Fruit fly (Drosophila melanogaster) whole organism, embryonic: ENCODE measurements around the gene Pgls.

Source experiments
- Ada2b ChIP-seq: fragments of 200-800 bp; sonication (Bioruptor generic); IDR thresholded peaks from 2 replicates; pipeline ENCODE4 v1.3.6; 2022; ENCODE audit warnings: missing biosample characterization, missing genetic modification characterization
- CG11093 ChIP-seq: fragments of 200-800 bp; sonication (Bioruptor generic); IDR thresholded peaks from 3 replicates; pipeline ENCODE4 v1.3.6; 2022; ENCODE audit warnings: missing biosample characterization, missing genetic modification characterization
- CG11504 ChIP-seq: fragments of 200-800 bp; sonication (Bioruptor generic); optimal IDR thresholded peaks from 3 replicates; lab custom pipeline; 2019; ENCODE audit warnings: missing biosample characterization, mild to moderate bottlenecking, missing genetic modification characterization, moderate library complexity
- CG11723 ChIP-seq: fragments of 200-800 bp; sonication (Bioruptor generic); optimal IDR thresholded peaks from 2 replicates; lab custom pipeline; 2017; ENCODE audit warnings: missing biosample characterization, mild to moderate bottlenecking, missing genetic modification characterization
- CG13123 ChIP-seq: fragments of 200-800 bp; sonication (Bioruptor generic); optimal IDR thresholded peaks from 2 replicates; lab custom pipeline; 2016; ENCODE audit warnings: missing biosample characterization, missing genetic modification characterization
- CG14441 ChIP-seq: fragments of 200-800 bp; sonication (Bioruptor generic); IDR thresholded peaks from 2 replicates; pipeline ENCODE4 v1.3.6; 2022; ENCODE audit warnings: missing biosample characterization, missing genetic modification characterization
- CG14710 ChIP-seq: fragments of 200-800 bp; sonication (Bioruptor generic); optimal IDR thresholded peaks from 3 replicates; lab custom pipeline; 2019; ENCODE audit warnings: missing biosample characterization, mild to moderate bottlenecking, missing genetic modification characterization, moderate library complexity
- CG15269 ChIP-seq: fragments of 200-800 bp; sonication (Bioruptor generic); optimal IDR thresholded peaks from 2 replicates; lab custom pipeline; 2018; ENCODE audit warnings: missing biosample characterization, mild to moderate bottlenecking, missing genetic modification characterization, moderate library complexity
- CG17802 ChIP-seq: fragments of 200-800 bp; sonication (Bioruptor generic); optimal IDR thresholded peaks from 2 replicates; lab custom pipeline; 2018; ENCODE audit warnings: missing biosample characterization, mild to moderate bottlenecking, missing genetic modification characterization, moderate library complexity
- CG2712 ChIP-seq: fragments of 200-800 bp; optimal IDR thresholded peaks from 3 replicates; lab custom pipeline; 2019; ENCODE audit warnings: missing biosample characterization, mild to moderate bottlenecking, missing genetic modification characterization, moderate library complexity
- CG33557 ChIP-seq: fragments of 200-800 bp; sonication (Bioruptor generic); optimal IDR thresholded peaks from 2 replicates; lab custom pipeline; 2019; ENCODE audit warnings: missing biosample characterization, mild to moderate bottlenecking, missing genetic modification characterization, moderate library complexity
- CG4282 ChIP-seq: fragments of 200-800 bp; sonication (Bioruptor generic); optimal IDR thresholded peaks from 2 replicates; lab custom pipeline; 2016; ENCODE audit warnings: missing biosample characterization, missing genetic modification characterization
- CG4360 ChIP-seq: fragments of 200-800 bp; sonication (Bioruptor generic); IDR thresholded peaks from 2 replicates; pipeline ENCODE4 v1.3.6; 2022; ENCODE audit warnings: missing biosample characterization, missing genetic modification characterization
- CG4707 ChIP-seq: fragments of 200-800 bp; sonication (Bioruptor generic); optimal IDR thresholded peaks from 2 replicates; lab custom pipeline; 2018; ENCODE audit warnings: missing biosample characterization, mild to moderate bottlenecking, missing genetic modification characterization, moderate library complexity
- CG6813 ChIP-seq: fragments of 200-800 bp; sonication (Bioruptor generic); optimal IDR thresholded peaks from 2 replicates; lab custom pipeline; 2017; ENCODE audit warnings: missing biosample characterization, missing genetic modification characterization, mild to moderate bottlenecking, moderate library complexity, missing genetic modification reagents
- CG6854 ChIP-seq: fragments of 200-800 bp; sonication (Bioruptor generic); optimal IDR thresholded peaks from 3 replicates; lab custom pipeline; 2017; ENCODE audit warnings: missing biosample characterization, mild to moderate bottlenecking, missing genetic modification characterization
- CG8359 ChIP-seq: fragments of 200-800 bp; sonication (Bioruptor generic); optimal IDR thresholded peaks from 2 replicates; lab custom pipeline; 2017; ENCODE audit warnings: missing biosample characterization, mild to moderate bottlenecking, missing genetic modification characterization, borderline replicate concordance
- CG8944 ChIP-seq: fragments of 200-800 bp; sonication (Bioruptor generic); optimal IDR thresholded peaks from 3 replicates; lab custom pipeline; 2016; ENCODE audit warnings: missing biosample characterization, missing genetic modification characterization
- CG9727 ChIP-seq: fragments of 200-800 bp; sonication (Bioruptor generic); optimal IDR thresholded peaks from 3 replicates; lab custom pipeline; 2017; ENCODE audit warnings: missing biosample characterization, mild to moderate bottlenecking, missing genetic modification characterization
- CrebB ChIP-seq: fragments of 200-800 bp; sonication (Bioruptor generic); optimal IDR thresholded peaks from 3 replicates; lab custom pipeline; 2018; ENCODE audit warnings: missing biosample characterization, mild to moderate bottlenecking, missing genetic modification characterization
- Dad ChIP-seq: fragments of 200-800 bp; sonication (Bioruptor generic); optimal IDR thresholded peaks from 3 replicates; lab custom pipeline; 2016; ENCODE audit warnings: missing biosample characterization, missing genetic modification characterization
- HLH54F ChIP-seq: fragments of 200-800 bp; sonication (Bioruptor generic); optimal IDR thresholded peaks from 3 replicates; lab custom pipeline; 2016; ENCODE audit warnings: missing biosample characterization, missing genetic modification characterization
- Mad ChIP-seq: fragments of 200-800 bp; sonication (Bioruptor generic); optimal IDR thresholded peaks from 2 replicates; lab custom pipeline; 2016; ENCODE audit warnings: missing biosample characterization, missing genetic modification characterization
- NfI ChIP-seq: fragments of 200-800 bp; sonication (Bioruptor generic); optimal IDR thresholded peaks from 3 replicates; lab custom pipeline; 2018; ENCODE audit warnings: missing biosample characterization, mild to moderate bottlenecking, missing genetic modification characterization, moderate library complexity
- Ptx1 ChIP-seq: fragments of 200-800 bp; sonication (Bioruptor generic); IDR thresholded peaks from 2 replicates; pipeline ENCODE4 v1.3.6; 2022; ENCODE audit warnings: missing biosample characterization, missing genetic modification characterization
- Ravus ChIP-seq: fragments of 200-800 bp; sonication (Bioruptor generic); IDR thresholded peaks from 2 replicates; pipeline ENCODE4 v1.3.6; 2022; ENCODE audit warnings: missing biosample characterization, missing genetic modification characterization
- Ssrp ChIP-seq: fragments of 200-800 bp; sonication (Bioruptor generic); optimal IDR thresholded peaks from 2 replicates; lab custom pipeline; 2018; ENCODE audit warnings: missing biosample characterization, mild to moderate bottlenecking, missing genetic modification characterization, moderate library complexity
- Taf1 ChIP-seq: fragments of 200-800 bp; sonication (Bioruptor generic); IDR thresholded peaks from 2 replicates; pipeline ENCODE4 v1.3.6; 2022; ENCODE audit warnings: missing biosample characterization, missing genetic modification characterization
- ac ChIP-seq: fragments of 200-800 bp; sonication (Bioruptor generic); optimal IDR thresholded peaks from 3 replicates; lab custom pipeline; 2017; ENCODE audit warnings: missing biosample characterization, mild to moderate bottlenecking, missing genetic modification characterization
- ara ChIP-seq: fragments of 200-800 bp; sonication (Bioruptor generic); IDR thresholded peaks from 2 replicates; pipeline ENCODE4 v1.3.6; 2022; ENCODE audit warnings: missing biosample characterization, missing genetic modification characterization
- bab2 ChIP-seq: fragments of 200-800 bp; sonication (Bioruptor generic); optimal IDR thresholded peaks from 2 replicates; lab custom pipeline; 2016; ENCODE audit warnings: missing biosample characterization, missing genetic modification characterization
- cg ChIP-seq: fragments of 200-800 bp; sonication (Bioruptor generic); optimal IDR thresholded peaks from 3 replicates; lab custom pipeline; 2019; ENCODE audit warnings: missing biosample characterization, mild to moderate bottlenecking, missing genetic modification characterization, moderate library complexity
- eve ChIP-seq, 2 experiments: fragments of >200 bp; optimal IDR thresholded peaks; 2 replicates each; lab custom pipeline; 2017; ENCODE audit warnings: missing biosample characterization in 2 of 2, missing genetic modification characterization in 2 of 2
- fd3F ChIP-seq: fragments of 200-800 bp; sonication (Bioruptor generic); optimal IDR thresholded peaks from 2 replicates; lab custom pipeline; 2018; ENCODE audit warnings: missing biosample characterization, mild to moderate bottlenecking, missing genetic modification characterization, moderate library complexity
- gcm ChIP-seq: fragments of 200-800 bp; sonication (Bioruptor generic); optimal IDR thresholded peaks from 2 replicates; lab custom pipeline; 2019; ENCODE audit warnings: missing biosample characterization, mild to moderate bottlenecking, missing genetic modification characterization, moderate library complexity
- hb ChIP-seq: fragments of 200-800 bp; sonication (Bioruptor generic); IDR thresholded peaks from 3 replicates; pipeline ENCODE4 v1.3.6; 2022; ENCODE audit warnings: missing biosample characterization, missing genetic modification characterization; ENCODE audit not compliant: partially characterized antibody
- nmo ChIP-seq: fragments of 200-800 bp; sonication (Bioruptor generic); optimal IDR thresholded peaks from 2 replicates; lab custom pipeline; 2018; ENCODE audit warnings: missing biosample characterization, mild to moderate bottlenecking, missing genetic modification characterization, moderate library complexity
- nom ChIP-seq: fragments of 200-800 bp; sonication (Bioruptor generic); optimal IDR thresholded peaks from 2 replicates; lab custom pipeline; 2017; ENCODE audit warnings: missing biosample characterization, missing genetic modification characterization, mild to moderate bottlenecking, moderate library complexity, missing genetic modification reagents
- pfk ChIP-seq: fragments of 200-800 bp; sonication (Bioruptor generic); optimal IDR thresholded peaks from 2 replicates; lab custom pipeline; 2018; ENCODE audit warnings: missing biosample characterization, mild to moderate bottlenecking, missing genetic modification characterization, moderate library complexity
- pho ChIP-seq: fragments of 200-800 bp; sonication (Bioruptor generic); optimal IDR thresholded peaks from 2 replicates; lab custom pipeline; 2016; ENCODE audit warnings: missing biosample characterization, missing genetic modification characterization
- pita ChIP-seq: fragments of 200-800 bp; sonication (Bioruptor generic); optimal IDR thresholded peaks from 2 replicates; lab custom pipeline; 2017; ENCODE audit warnings: missing biosample characterization, mild to moderate bottlenecking, missing genetic modification characterization
- pum ChIP-seq: fragments of 200-800 bp; sonication (Bioruptor generic); optimal IDR thresholded peaks from 2 replicates; lab custom pipeline; 2016; ENCODE audit warnings: missing biosample characterization, missing genetic modification characterization
- sc ChIP-seq, 3 experiments: fragments of >200 bp in 2 of 3; fragments of 200-800 bp in 1 of 3; sonication (Bioruptor generic) in 1 of 3; optimal IDR thresholded peaks; 2 replicates in 2 of 3; 3 replicates in 1 of 3; lab custom pipeline; 2017; ENCODE audit warnings: mild to moderate bottlenecking in 1 of 3, missing biosample characterization in 1 of 3, missing genetic modification characterization in 1 of 3, missing genetic modification reagents in 1 of 3
- tap ChIP-seq: fragments of 200-800 bp; optimal IDR thresholded peaks from 3 replicates; lab custom pipeline; 2019; ENCODE audit warnings: missing biosample characterization, mild to moderate bottlenecking, missing genetic modification characterization, moderate library complexity
- tgo ChIP-seq: fragments of 200-800 bp; sonication (Bioruptor generic); IDR thresholded peaks from 3 replicates; pipeline ENCODE4 v1.3.6; 2022; ENCODE audit warnings: missing biosample characterization, missing genetic modification characterization
- unpg ChIP-seq: fragments of 200-800 bp; sonication (Bioruptor generic); optimal IDR thresholded peaks from 3 replicates; lab custom pipeline; 2018; ENCODE audit warnings: missing biosample characterization, mild to moderate bottlenecking, missing genetic modification characterization, moderate library complexity
- zfh1 ChIP-seq: fragments of 200-800 bp; sonication (Bioruptor generic); IDR thresholded peaks from 3 replicates; pipeline ENCODE4 v1.3.6; 2022; ENCODE audit warnings: missing biosample characterization, missing genetic modification characterization

The Pgls gene

DNA sequence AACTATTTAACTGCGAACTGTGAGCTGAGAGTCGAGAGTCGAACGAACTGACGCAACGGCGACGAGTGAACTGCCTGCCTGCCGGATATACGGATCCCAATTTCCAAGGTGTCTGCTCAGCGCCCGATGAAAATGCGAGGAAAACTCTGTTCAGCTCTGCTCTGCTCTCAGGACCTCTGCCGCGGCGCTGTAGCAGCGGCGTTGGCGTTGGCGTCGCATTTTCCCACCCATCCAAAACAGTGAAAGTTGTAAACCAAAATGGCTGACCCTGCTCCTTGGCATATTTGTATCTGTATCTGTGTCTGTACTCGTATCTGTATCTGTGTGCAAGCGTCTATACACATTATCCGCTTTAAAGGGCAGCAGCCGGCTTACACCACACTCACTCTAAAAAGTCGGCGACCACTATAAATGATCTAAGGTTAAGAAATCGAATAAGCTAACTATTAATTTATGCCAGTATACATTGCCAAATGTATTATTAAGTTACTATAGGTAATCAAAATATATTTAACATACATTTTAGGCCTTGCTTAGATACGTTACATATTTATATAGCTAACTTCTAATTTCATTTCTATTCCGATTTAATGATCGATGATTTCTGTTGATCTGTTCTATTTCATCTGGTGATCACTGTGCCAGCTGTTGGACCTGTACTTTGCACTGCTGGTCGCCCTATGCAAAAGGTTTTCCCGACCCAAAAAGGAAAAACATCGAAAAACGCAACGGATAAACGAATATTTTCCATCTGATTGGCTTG, 24.4 kb upstream of the Pgls start (continued):
- no peak for TF ChIP-seq CG11723 (GFP tag; lab: Kevin White, UChicago)
- no peak for TF ChIP-seq CG8944 (GFP tag; lab: Kevin White, UChicago)
- peak; percentile 48; the same call in 1 of the 3 replicates for TF ChIP-seq zfh1 (GFP tag; lab: Robert Waterston, UW)
- peak; percentile 61 for TF ChIP-seq CG6854 (GFP tag; lab: Kevin White, UChicago)
- peak; percentile 38 for TF ChIP-seq CrebB (tag; lab: Kevin White, UChicago)
- 0 out of 2 replicates have a peak, but pooled peaks have one; percentile 5 for TF ChIP-seq CG4360
- no peak for TF ChIP-seq Taf1 (GFP tag; lab: Robert Waterston, UW)
- TF ChIP-seq Ssrp (tag; lab: Kevin White, UChicago): peak; percentile 80
- peak; percentile 26 for TF ChIP-seq HLH54F (GFP tag; lab: Kevin White, UChicago)
- TF ChIP-seq CG11093 (GFP tag; lab: Robert Waterston, UW): 0 out of 3 replicates have a peak, but pooled peaks have one; percentile 30
- peak; percentile 82 for TF ChIP-seq CG11504 (tag; lab: Kevin White, UChicago)
- TF ChIP-seq Dad: no peak
- TF ChIP-seq pfk (GFP tag; lab: Kevin White, UChicago): no peak
- TF ChIP-seq sc (optimal IDR thresholded peaks at IDR 0.05; lab: Kevin White, UChicago): no peak
- TF ChIP-seq sc (GFP tag; optimal IDR thresholded peaks at IDR 0.05; lab: Kevin White, UChicago): peak; percentile 71
- TF ChIP-seq CG17802 (tag; lab: Kevin White, UChicago): peak; percentile 34
- peak; percentile 35 for TF ChIP-seq Mad
- no peak for TF ChIP-seq nom (GFP tag; lab: Kevin White, UChicago)
- TF ChIP-seq CG14441 (GFP tag; lab: Robert Waterston, UW): no peak
- peak; percentile 90 for TF ChIP-seq CG9727 (GFP tag; lab: Kevin White, UChicago)
- peak; percentile 30 for TF ChIP-seq CG4707 (GFP tag; lab: Kevin White, UChicago)
- peak; percentile 87 for TF ChIP-seq ac (GFP tag; lab: Kevin White, UChicago)
- peak; percentile 25 for TF ChIP-seq pho (GFP tag; lab: Kevin White, UChicago)
- TF ChIP-seq NfI (GFP tag; lab: Kevin White, UChicago): peak; percentile 48
- peak; percentile 70 for TF ChIP-seq cg
- peak; percentile 31; the same call in 1 of the 2 replicates for TF ChIP-seq ara (GFP tag; lab: Robert Waterston, UW)
- peak; percentile 31 for TF ChIP-seq fd3F (GFP tag; lab: Kevin White, UChicago)
- peak; percentile 73 for TF ChIP-seq unpg
- TF ChIP-seq pum (GFP tag; lab: Kevin White, UChicago): peak; percentile 16
- 0 out of 2 replicates have a peak, but pooled peaks have one; percentile 37 for TF ChIP-seq Ada2b (GFP tag; lab: Robert Waterston, UW)
- peak; percentile 38; the same call in 2 of the 3 replicates for TF ChIP-seq tgo (GFP tag; lab: Robert Waterston, UW)
- TF ChIP-seq eve (GFP tag; optimal IDR thresholded peaks at IDR 0.05; lab: Kevin White, UChicago): peak; percentile 39 to 59
- TF ChIP-seq CG13123 (GFP tag; lab: Kevin White, UChicago): peak; percentile 30
- TF ChIP-seq Ptx1 (GFP tag; lab: Robert Waterston, UW): peak; percentile 46; the same call in 1 of the 2 replicates
- peak; percentile 87 for TF ChIP-seq CG2712 (tag; lab: Kevin White, UChicago)
- TF ChIP-seq hb (GFP tag; lab: Robert Waterston, UW): no peak
- peak; percentile 90 for TF ChIP-seq CG14710 (tag; lab: Kevin White, UChicago)
- peak; percentile 87 for TF ChIP-seq CG33557
- no peak for TF ChIP-seq Ravus (GFP tag; lab: Robert Waterston, UW)
- TF ChIP-seq CG8359: peak; percentile 16
- peak; percentile 66 for TF ChIP-seq gcm (GFP tag; lab: Kevin White, UChicago)
- TF ChIP-seq bab2: peak; percentile 13
- peak; percentile 66 for TF ChIP-seq CG15269 (tag; lab: Kevin White, UChicago)
- peak; percentile 33 for TF ChIP-seq CG6813 (GFP tag; lab: Kevin White, UChicago)
- peak; percentile 83 for TF ChIP-seq nmo
- TF ChIP-seq CG4282 (GFP tag; lab: Kevin White, UChicago): no peak
- peak; percentile 68 for TF ChIP-seq tap
- no peak for TF ChIP-seq pita
